Fruit fly (Drosophila melanogaster): ENCODE results near the gene nst.

DNA sequence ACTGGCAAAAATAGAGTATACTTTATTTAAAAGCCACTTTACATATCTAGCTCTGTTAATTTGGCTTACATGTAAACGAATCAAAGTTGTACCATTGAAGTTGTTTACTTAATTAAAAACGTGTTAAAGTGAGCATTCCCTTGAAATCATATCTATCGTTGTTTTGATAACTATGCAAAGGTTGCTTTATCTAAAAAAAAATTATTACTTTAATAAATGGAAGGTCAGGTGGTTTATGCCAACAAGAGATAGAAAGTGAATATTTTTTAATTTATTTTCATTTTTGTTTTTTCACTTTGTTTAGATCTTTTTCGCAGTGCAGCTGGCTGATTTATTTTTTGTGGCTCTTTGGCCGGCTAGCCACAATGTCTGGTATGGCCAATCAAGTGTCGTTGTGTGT, 47.1 kb downstream of the nst start:
- TF ChIP-seq Smox (GFP tag; optimal IDR thresholded peaks at IDR 0.05) (peak; percentile 40), Met (GFP tag; optimal IDR thresholded peaks at IDR 0.05) (peak; percentile 57), pdm3 (GFP tag; optimal IDR thresholded peaks at IDR 0.05) (peak; percentile 78), Gug (GFP tag; IDR thresholded peaks at IDR 0.05) (peak; percentile 73), CG11762 (GFP tag; optimal IDR thresholded peaks at IDR 0.05; ENCODE audit: insufficient read depth) (peak; percentile 60), CG7368 (GFP tag; optimal IDR thresholded peaks at IDR 0.05) (peak; percentile 9), Eip75B (GFP tag; optimal IDR thresholded peaks at IDR 0.05) (peak; percentile 57), topi (GFP tag; optimal IDR thresholded peaks at IDR 0.05) (peak; percentile 51)
